Fruit fly (Drosophila melanogaster) whole organism, embryonic: ENCODE data around the gene CG32271.

Experiments used
- BtbVII ChIP-seq: fragments of 200-800 bp; sonication (Bioruptor generic); optimal IDR thresholded peaks from 3 replicates; lab custom pipeline; 2017; ENCODE audit warnings: missing biosample characterization, mild to moderate bottlenecking, missing genetic modification characterization
- CG11560 ChIP-seq: fragments of 200-800 bp; sonication (Bioruptor generic); IDR thresholded peaks from 3 replicates; pipeline ENCODE4 v1.3.6; 2022; ENCODE audit warnings: missing biosample characterization, missing genetic modification characterization
- CG12659 ChIP-seq: fragments of 200-800 bp; sonication (Bioruptor generic); optimal IDR thresholded peaks from 3 replicates; lab custom pipeline; 2017; ENCODE audit warnings: mild to moderate bottlenecking, missing biosample characterization, missing genetic modification reagents, missing genetic modification characterization
- CG14667 ChIP-seq: fragments of 200-800 bp; sonication (Bioruptor generic); IDR thresholded peaks from 2 replicates; pipeline ENCODE4 v1.3.6; 2022; ENCODE audit warnings: missing biosample characterization, missing genetic modification characterization
- CG1603 ChIP-seq: fragments of 200-800 bp; sonication (Bioruptor generic); optimal IDR thresholded peaks from 2 replicates; lab custom pipeline; 2019; ENCODE audit warnings: missing biosample characterization, mild to moderate bottlenecking, missing genetic modification characterization, moderate library complexity
- CG17361 ChIP-seq: fragments of 200-800 bp; sonication (Bioruptor generic); IDR thresholded peaks from 3 replicates; pipeline ENCODE4 v1.3.6; 2022; ENCODE audit warnings: missing biosample characterization, missing genetic modification characterization
- CG17829 ChIP-seq: fragments of 200-800 bp; optimal IDR thresholded peaks from 2 replicates; lab custom pipeline; 2019; ENCODE audit warnings: missing biosample characterization, mild to moderate bottlenecking, missing genetic modification characterization, moderate library complexity
- CG18476 ChIP-seq: fragments of 200-800 bp; sonication (Bioruptor generic); optimal IDR thresholded peaks from 2 replicates; lab custom pipeline; 2016; ENCODE audit warnings: missing biosample characterization, mild to moderate bottlenecking, missing genetic modification characterization
- CG2199 ChIP-seq: fragments of 200-800 bp; sonication (Bioruptor generic); IDR thresholded peaks from 3 replicates; pipeline ENCODE4 v1.3.6; 2022; ENCODE audit warnings: missing biosample characterization, missing genetic modification characterization
- CG32532 ChIP-seq: fragments of 200-800 bp; sonication (Bioruptor generic); IDR thresholded peaks from 2 replicates; pipeline ENCODE4 v1.3.6; 2022; ENCODE audit warnings: missing biosample characterization, missing genetic modification characterization
- CG34376 ChIP-seq: fragments of 200-800 bp; sonication (Bioruptor generic); optimal IDR thresholded peaks from 2 replicates; lab custom pipeline; 2018; ENCODE audit warnings: missing biosample characterization, mild to moderate bottlenecking, missing genetic modification characterization
- CG8765 ChIP-seq: fragments of 200-800 bp; sonication (Bioruptor generic); IDR thresholded peaks from 2 replicates; pipeline ENCODE4 v1.3.6; 2022; ENCODE audit warnings: missing biosample characterization, missing genetic modification characterization
- CoRest ChIP-seq: fragments of 200-800 bp; sonication (Bioruptor generic); optimal IDR thresholded peaks from 3 replicates; lab custom pipeline; 2018; ENCODE audit warnings: missing biosample characterization, mild to moderate bottlenecking, missing genetic modification characterization, moderate library complexity
- Doc3 ChIP-seq: fragments of 200-800 bp; sonication (Bioruptor generic); IDR thresholded peaks from 3 replicates; pipeline ENCODE4 v1.3.6; 2022; ENCODE audit warnings: missing biosample characterization, missing genetic modification characterization; ENCODE audit not compliant: partially characterized antibody
- ERR ChIP-seq: fragments of 200-800 bp; sonication (Bioruptor generic); optimal IDR thresholded peaks from 2 replicates; lab custom pipeline; 2016; ENCODE audit warnings: missing biosample characterization, missing genetic modification characterization
- Gsc ChIP-seq: fragments of 200-800 bp; sonication (Bioruptor generic); IDR thresholded peaks from 2 replicates; pipeline ENCODE4 v1.3.6; 2022; ENCODE audit warnings: missing biosample characterization, missing genetic modification characterization
- Gug ChIP-seq: fragments of 200-800 bp; sonication (Bioruptor generic); IDR thresholded peaks from 4 replicates; pipeline ENCODE4 v1.3.6; 2022; ENCODE audit warnings: missing biosample characterization, missing genetic modification characterization
- H15 ChIP-seq: fragments of 200-800 bp; sonication (Bioruptor generic); IDR thresholded peaks from 3 replicates; pipeline ENCODE4 v1.3.6; 2022; ENCODE audit warnings: missing biosample characterization, missing genetic modification characterization
- Hr78 ChIP-seq, 2 experiments: fragments of 200-800 bp in 1 of 2; fragments of >200 bp in 1 of 2; sonication (Bioruptor generic) in 1 of 2; optimal IDR thresholded peaks; 2 replicates each; lab custom pipeline; 2017 to 2019; ENCODE audit warnings: missing biosample characterization in 2 of 2, missing genetic modification characterization in 2 of 2, mild to moderate bottlenecking in 1 of 2, moderate library complexity in 1 of 2
- Mes4 ChIP-seq: fragments of 200-800 bp; sonication (Bioruptor generic); optimal IDR thresholded peaks from 2 replicates; lab custom pipeline; 2016; ENCODE audit warnings: missing biosample characterization, missing genetic modification characterization
- Optix ChIP-seq: fragments of 200-800 bp; sonication (Bioruptor generic); IDR thresholded peaks from 3 replicates; pipeline ENCODE4 v1.3.6; 2022; ENCODE audit warnings: missing biosample characterization, missing genetic modification characterization
- Rfx ChIP-seq: fragments of 200-800 bp; sonication (Bioruptor generic); IDR thresholded peaks from 2 replicates; pipeline ENCODE4 v1.3.6; 2022; ENCODE audit warnings: missing biosample characterization, missing genetic modification characterization
- Sry-β ChIP-seq: fragments of 200-800 bp; sonication (Bioruptor generic); optimal IDR thresholded peaks from 2 replicates; lab custom pipeline; 2018; ENCODE audit warnings: missing biosample characterization, mild to moderate bottlenecking, missing genetic modification characterization, moderate library complexity
- Ssrp ChIP-seq: fragments of 200-800 bp; sonication (Bioruptor generic); optimal IDR thresholded peaks from 2 replicates; lab custom pipeline; 2018; ENCODE audit warnings: missing biosample characterization, mild to moderate bottlenecking, missing genetic modification characterization, moderate library complexity
- TFAM ChIP-seq: fragments of 200-800 bp; sonication (Bioruptor generic); optimal IDR thresholded peaks from 2 replicates; lab custom pipeline; 2017; ENCODE audit warnings: missing biosample characterization, missing genetic modification characterization, inconsistent platforms
- Vsx1 ChIP-seq: fragments of 200-800 bp; sonication (Bioruptor generic); optimal IDR thresholded peaks from 2 replicates; lab custom pipeline; 2017; ENCODE audit warnings: missing biosample characterization, mild to moderate bottlenecking, missing genetic modification characterization, missing genetic modification reagents
- az2 ChIP-seq: fragments of 200-800 bp; sonication (Bioruptor generic); optimal IDR thresholded peaks from 3 replicates; lab custom pipeline; 2016; ENCODE audit warnings: missing biosample characterization, missing genetic modification characterization
- bcd ChIP-seq: fragments of 200-800 bp; sonication (Bioruptor generic); optimal IDR thresholded peaks from 2 replicates; lab custom pipeline; 2017; ENCODE audit warnings: missing biosample characterization, mild to moderate bottlenecking, missing genetic modification characterization
- bsh ChIP-seq, 2 experiments: fragments of 200-800 bp; sonication (Bioruptor generic); optimal IDR thresholded peaks; 2 replicates each; lab custom pipeline; 2017 to 2018; ENCODE audit warnings: mild to moderate bottlenecking in 2 of 2, missing biosample characterization in 2 of 2, missing genetic modification characterization in 2 of 2, moderate library complexity in 1 of 2
- chn ChIP-seq: fragments of 200-800 bp; sonication (Bioruptor generic); optimal IDR thresholded peaks from 2 replicates; lab custom pipeline; 2016; ENCODE audit warnings: missing biosample characterization, missing genetic modification characterization
- crol ChIP-seq: fragments of 200-800 bp; sonication (Bioruptor generic); IDR thresholded peaks from 2 replicates; pipeline ENCODE4 v1.3.6; 2022; ENCODE audit warnings: missing biosample characterization, missing genetic modification characterization
- da ChIP-seq: fragments of 200-800 bp; sonication (Bioruptor generic); optimal IDR thresholded peaks from 2 replicates; lab custom pipeline; 2016; ENCODE audit warnings: missing biosample characterization, missing genetic modification characterization
- dm ChIP-seq: fragments of 200-800 bp; sonication (Bioruptor generic); optimal IDR thresholded peaks from 3 replicates; lab custom pipeline; 2016; ENCODE audit warnings: missing biosample characterization, missing genetic modification characterization
- dpn ChIP-seq, 2 experiments: fragments of 200-800 bp; sonication (Bioruptor generic); optimal IDR thresholded peaks; 3 replicates each; lab custom pipeline; 2016; ENCODE audit warnings: missing biosample characterization in 2 of 2, missing genetic modification characterization in 2 of 2
- esg ChIP-seq: fragments of 200-800 bp; sonication (Bioruptor generic); conservative IDR thresholded peaks from 2 replicates; pipeline ENCODE4 v1.3.6; 2022; ENCODE audit warnings: missing biosample characterization, missing genetic modification characterization
- fd64A ChIP-seq: fragments of 200-800 bp; sonication (Bioruptor generic); optimal IDR thresholded peaks from 3 replicates; lab custom pipeline; 2018; ENCODE audit warnings: missing biosample characterization, mild to moderate bottlenecking, missing genetic modification characterization
- ftz-f1 ChIP-seq: fragments of 200-800 bp; sonication (Bioruptor generic); optimal IDR thresholded peaks from 2 replicates; lab custom pipeline; 2016; ENCODE audit warnings: missing biosample characterization, missing genetic modification characterization
- gsb-n ChIP-seq: fragments of 200-800 bp; sonication (Bioruptor generic); optimal IDR thresholded peaks from 3 replicates; lab custom pipeline; 2018; ENCODE audit warnings: missing biosample characterization, mild to moderate bottlenecking, missing genetic modification characterization
- hbn ChIP-seq: fragments of 200-800 bp; sonication (Bioruptor generic); IDR thresholded peaks from 2 replicates; pipeline ENCODE4 v1.3.6; 2022; ENCODE audit warnings: missing biosample characterization, missing genetic modification characterization; ENCODE audit not compliant: partially characterized antibody
- kah ChIP-seq: fragments of 200-800 bp; sonication (Bioruptor generic); optimal IDR thresholded peaks from 2 replicates; lab custom pipeline; 2018; ENCODE audit warnings: missing biosample characterization, mild to moderate bottlenecking, missing genetic modification characterization
- knrl ChIP-seq: fragments of 200-800 bp; sonication (Bioruptor generic); IDR thresholded peaks from 3 replicates; pipeline ENCODE4 v1.3.6; 2022; ENCODE audit warnings: missing biosample characterization, missing genetic modification characterization; ENCODE audit not compliant: partially characterized antibody
- lov ChIP-seq, 2 experiments: fragments of 200-800 bp in 1 of 2; fragments of >200 bp in 1 of 2; sonication (Bioruptor generic) in 1 of 2; IDR thresholded peaks in 1 of 2; optimal IDR thresholded peaks in 1 of 2; 2 replicates in 1 of 2; 3 replicates in 1 of 2; pipeline versions ENCODE4 v1.3.6 to Lab custom; 2017 to 2022; ENCODE audit warnings: missing biosample characterization in 1 of 2, missing genetic modification characterization in 1 of 2
- pzg ChIP-seq: fragments of 200-800 bp; sonication (Bioruptor generic); optimal IDR thresholded peaks from 3 replicates; lab custom pipeline; 2018; ENCODE audit warnings: missing biosample characterization, mild to moderate bottlenecking, missing genetic modification characterization, moderate library complexity
- sqz ChIP-seq: fragments of 200-800 bp; sonication (Bioruptor generic); optimal IDR thresholded peaks from 3 replicates; lab custom pipeline; 2018; ENCODE audit warnings: missing biosample characterization, mild to moderate bottlenecking, missing genetic modification characterization
- unc-4 ChIP-seq: fragments of 200-800 bp; sonication (Bioruptor generic); IDR thresholded peaks from 2 replicates; pipeline ENCODE4 v1.3.6; 2022; ENCODE audit warnings: missing biosample characterization, missing genetic modification characterization; ENCODE audit not compliant: partially characterized antibody
- zfh1 ChIP-seq: fragments of 200-800 bp; sonication (Bioruptor generic); IDR thresholded peaks from 3 replicates; pipeline ENCODE4 v1.3.6; 2022; ENCODE audit warnings: missing biosample characterization, missing genetic modification characterization

The CG32271 gene

dm6 chr3L:3225769-3226457, 23.0 kb upstream of the CG32271 start (continued):
- no peak for TF ChIP-seq Vsx1 (GFP tag; lab: Kevin White, UChicago)
- TF ChIP-seq CG34376 (GFP tag; lab: Kevin White, UChicago), result peak; percentile 60
- TF ChIP-seq Doc3 (GFP tag; lab: Robert Waterston, UW), result 0 out of 3 replicates have a peak, but pooled peaks have one; percentile 5
- TF ChIP-seq lov (optimal IDR thresholded peaks at IDR 0.05; lab: Kevin White, UChicago), result no peak
- no peak for TF ChIP-seq lov (GFP tag; IDR thresholded peaks at IDR 0.05; lab: Robert Waterston, UW)
- peak; percentile 3 for TF ChIP-seq dm
- peak in 1 of 2 experiments; percentile 17 for TF ChIP-seq dpn (GFP tag; optimal IDR thresholded peaks at IDR 0.05; lab: Kevin White, UChicago)
- TF ChIP-seq Rfx (GFP tag; lab: Robert Waterston, UW), result no peak
- no peak for TF ChIP-seq az2 (GFP tag; lab: Kevin White, UChicago)
- no peak for TF ChIP-seq CG11560 (tag; lab: Robert Waterston, UW)
- no peak for TF ChIP-seq CoRest (tag; lab: Kevin White, UChicago)
- no peak for TF ChIP-seq Hr78 (GFP tag; optimal IDR thresholded peaks at IDR 0.05; lab: Kevin White, UChicago)
- peak; percentile 7 for TF ChIP-seq pzg (GFP tag; lab: Kevin White, UChicago)
- peak; percentile 26 for TF ChIP-seq chn (GFP tag; lab: Kevin White, UChicago)
- TF ChIP-seq CG32532 (GFP tag; lab: Robert Waterston, UW), result peak; percentile 55; the same call in 1 of the 2 replicates
- no peak for TF ChIP-seq bcd (GFP tag; lab: Kevin White, UChicago)
- 0 out of 2 replicates have a peak, but pooled peaks have one; percentile 21 for TF ChIP-seq unc-4 (GFP tag; lab: Robert Waterston, UW)
- TF ChIP-seq Gsc (GFP tag; lab: Robert Waterston, UW), result no peak
- no peak for TF ChIP-seq TFAM (GFP tag; lab: Kevin White, UChicago)
- peak; percentile 51 for TF ChIP-seq BtbVII
- peak in 1 of 2 experiments; percentile 48 for TF ChIP-seq bsh (GFP tag; optimal IDR thresholded peaks at IDR 0.05; lab: Kevin White, UChicago)
- TF ChIP-seq ftz-f1, result peak; percentile 34
- TF ChIP-seq zfh1 (GFP tag; lab: Robert Waterston, UW), result no peak
- TF ChIP-seq CG14667 (GFP tag; lab: Robert Waterston, UW), result no peak
- TF ChIP-seq Optix (GFP tag; lab: Robert Waterston, UW), result no peak
- no peak for TF ChIP-seq da (GFP tag; lab: Kevin White, UChicago)
- no peak for TF ChIP-seq CG8765 (GFP tag; lab: Robert Waterston, UW)
- TF ChIP-seq ERR (GFP tag; lab: Kevin White, UChicago), result no peak
- no peak for TF ChIP-seq CG17361 (GFP tag; lab: Robert Waterston, UW)
- TF ChIP-seq Mes4 (GFP tag; lab: Kevin White, UChicago), result no peak
- TF ChIP-seq fd64A (GFP tag; lab: Kevin White, UChicago), result no peak
- TF ChIP-seq gsb-n (tag; lab: Kevin White, UChicago), result no peak

dm6 chr3L:3224740-3225719, 22.1 kb upstream of the CG32271 start, which contains the start of gene Larp4B:
Gene Larp4B, plus strand, starts transcription at chr3L:3224838.
- no peak for TF ChIP-seq Sry-β (GFP tag; lab: Kevin White, UChicago)
- no peak for TF ChIP-seq esg
- TF ChIP-seq hbn (GFP tag; lab: Robert Waterston, UW), result peak; percentile 64
- TF ChIP-seq CG12659 (GFP tag; lab: Kevin White, UChicago), result peak; percentile 27
- TF ChIP-seq CG1603 (tag; lab: Kevin White, UChicago), result no peak
- TF ChIP-seq sqz (GFP tag; lab: Kevin White, UChicago), result peak; percentile 77
- TF ChIP-seq kah, result peak; percentile 94
- TF ChIP-seq H15 (GFP tag; lab: Robert Waterston, UW), result no peak
- peak; percentile 14 for TF ChIP-seq Ssrp (tag; lab: Kevin White, UChicago)
- peak; percentile 76 for TF ChIP-seq knrl (GFP tag; lab: Robert Waterston, UW)
- 0 out of 3 replicates have a peak, but pooled peaks have one; percentile 17 for TF ChIP-seq CG2199 (GFP tag; lab: Robert Waterston, UW)
- TF ChIP-seq CG17829 (tag; lab: Kevin White, UChicago), result peak; percentile 22
- TF ChIP-seq Gug (GFP tag; lab: Robert Waterston, UW), result no peak
- no peak for TF ChIP-seq CG18476 (GFP tag; lab: Kevin White, UChicago)
- TF ChIP-seq crol (GFP tag; lab: Robert Waterston, UW), result peak; percentile 86
